Worm (Caenorhabditis elegans): ENCODE data around the gene E02H4.4.

ce11 chrX:14263473-14263872 lies 5.7 kb downstream of the E02H4.4 start, which contains the start of gene E02H4.8:
- TF ChIP-seq T22C8.4 (GFP tag; IDR thresholded peaks at IDR 0.05): no peak
- no peak for TF ChIP-seq cog-1 (tag; optimal IDR thresholded peaks at IDR 0.05)
- TF ChIP-seq ztf-23 (GFP tag; IDR thresholded peaks at IDR 0.05): no peak
- TF ChIP-seq flt-1 (GFP tag; IDR thresholded peaks at IDR 0.05): no peak
- no peak for TF ChIP-seq tab-1 (GFP tag; IDR thresholded peaks at IDR 0.05)
- no peak for TF ChIP-seq klf-2 (GFP tag; conservative IDR thresholded peaks at IDR 0.05)
- TF ChIP-seq med-1 (GFP tag; optimal IDR thresholded peaks at IDR 0.05; ENCODE audit: insufficient read depth): no peak
- no peak for TF ChIP-seq ref-1 (GFP tag; conservative IDR thresholded peaks at IDR 0.05)
